Worm (Caenorhabditis elegans): ENCODE data around the gene F46B3.7.

The F46B3.7 gene

ce11 chrV:20580511-20581040 lies 38.0 kb downstream of the F46B3.7 start, which contains the start of gene F26F2.7 (continued):
- TF ChIP-seq ceh-62 (tag; optimal IDR thresholded peaks at IDR 0.05) (no peak), F44E2.7 (GFP tag; IDR thresholded peaks at IDR 0.05) (0 out of 2 replicates have a peak, but pooled peaks have one; percentile 47), ctbp-1 (GFP tag; IDR thresholded peaks at IDR 0.05) (0 out of 2 replicates have a peak, but pooled peaks have one; percentile 31), mxl-2 (GFP tag; conservative IDR thresholded peaks at IDR 0.05) (no peak), mxl-3 (GFP tag; optimal IDR thresholded peaks at IDR 0.05) (peak; percentile 47), hmg-1.1 (GFP tag; IDR thresholded peaks at IDR 0.05) (peak; percentile 84), lin-39 (tag; optimal IDR thresholded peaks at IDR 0.05) (no peak), daf-16 (GFP tag; optimal IDR thresholded peaks at IDR 0.05) (peak; percentile 17 to 37), daf-16 (tag; optimal IDR thresholded peaks at IDR 0.05) (no peak), snpc-1.2 (GFP tag; IDR thresholded peaks at IDR 0.05) (no peak), duxl-1 (tag; optimal IDR thresholded peaks at IDR 0.05; ENCODE audit: poor library complexity) (peak; percentile 80), lin-15B (tag; optimal IDR thresholded peaks at IDR 0.05) (no peak), mdt-29 (GFP tag; IDR thresholded peaks at IDR 0.05) (peak; percentile 75; the same call in 1 of the 2 replicates), F49E8.2 (tag; optimal IDR thresholded peaks at IDR 0.05; ENCODE audit: borderline replicate concordance) (peak; percentile 94), cey-2 (tag; optimal IDR thresholded peaks at IDR 0.05; ENCODE audit: borderline replicate concordance, insufficient read depth) (no peak), daf-8 (GFP tag; IDR thresholded peaks at IDR 0.05) (no peak), madf-5 (GFP tag; IDR thresholded peaks at IDR 0.05) (no peak), dmd-9 (GFP tag; IDR thresholded peaks at IDR 0.05) (peak; percentile 70; the same call in 1 of the 2 replicates), ceh-28 (tag; optimal IDR thresholded peaks at IDR 0.05) (no peak), ZK546.5 (tag; optimal IDR thresholded peaks at IDR 0.05) (no peak), dmd-8 (GFP tag; IDR thresholded peaks at IDR 0.05) (no peak), unc-130 (GFP tag; optimal IDR thresholded peaks at IDR 0.05) (peak; percentile 66), F26F4.8 (GFP tag; conservative IDR thresholded peaks at IDR 0.05) (no peak), ceh-32 (tag; optimal IDR thresholded peaks at IDR 0.05; ENCODE audit: poor library complexity) (no peak), ztf-7 (tag; optimal IDR thresholded peaks at IDR 0.05) (no peak), mdl-1 (tag; optimal IDR thresholded peaks at IDR 0.05) (peak; percentile 19 to 81), nhr-77 (tag; optimal IDR thresholded peaks at IDR 0.05) (peak; percentile 72), Y105C5A.15 (GFP tag; IDR thresholded peaks at IDR 0.05) (no peak), ama-1 (optimal IDR thresholded peaks at IDR 0.05) (no peak), aly-2 (tag; optimal IDR thresholded peaks at IDR 0.05) (no peak), ceh-20 (GFP tag; IDR thresholded peaks at IDR 0.05) (peak; percentile 94), F10B5.3 (tag; optimal IDR thresholded peaks at IDR 0.05) (peak; percentile 68), hif-1 (tag; optimal IDR thresholded peaks at IDR 0.05) (peak in 1 of 2 experiments; percentile 66), D1046.2 (GFP tag; IDR thresholded peaks at IDR 0.05) (no peak), zfp-2 (tag; optimal IDR thresholded peaks at IDR 0.05) (no peak), ceh-44 (GFP tag; IDR thresholded peaks at IDR 0.05) (no peak), mep-1 (tag; optimal IDR thresholded peaks at IDR 0.05) (no peak), dve-1 (tag; optimal IDR thresholded peaks at IDR 0.05; ENCODE audit: insufficient read depth) (peak; percentile 97), nhr-111 (GFP tag; optimal IDR thresholded peaks at IDR 0.05) (no peak), nhr-41 (GFP tag; IDR thresholded peaks at IDR 0.05) (no peak)

DNA sequence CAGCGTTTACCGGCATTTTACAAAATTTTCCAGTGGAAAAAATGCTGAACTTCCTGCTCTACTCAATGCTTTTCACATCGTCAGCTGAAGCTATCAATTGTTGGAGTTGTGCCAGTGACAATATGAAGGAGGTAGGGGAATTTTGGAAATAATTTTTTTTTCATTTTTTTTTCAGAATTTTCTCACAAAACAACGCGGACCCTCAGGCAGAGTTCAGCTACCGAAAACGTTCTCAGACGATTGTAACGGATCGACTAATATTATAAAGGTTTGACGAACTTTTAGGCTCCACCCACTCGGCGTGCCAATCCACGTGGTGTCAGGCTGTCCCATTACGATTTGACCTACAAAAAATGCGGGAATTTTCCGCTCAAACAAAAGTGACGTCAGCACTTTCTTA lies 39.0 kb downstream of the F46B3.7 start, which contains the start of gene F26F2.8:
F26F2.8 (plus strand) TSS at position 13 of the 400 bp plus-strand sequence.
- TF ChIP-seq aha-1 (tag): peak; percentile 90
- TF ChIP-seq nhr-25 (tag; optimal IDR thresholded peaks at IDR 0.05; ENCODE audit: borderline replicate concordance, insufficient read depth): no peak

Measured in whole organism, L4 larva.